Worm (Caenorhabditis elegans): Measurements from ENCODE around the gene clec-178.

- TF ChIP-seq ceh-16 (tag; optimal IDR thresholded peaks at IDR 0.05) = no peak
- no peak for TF ChIP-seq ceh-82 (tag; optimal IDR thresholded peaks at IDR 0.05)
- TF ChIP-seq lsy-2 (tag; optimal IDR thresholded peaks at IDR 0.05) = no peak
- TF ChIP-seq unc-62 (GFP tag; optimal IDR thresholded peaks at IDR 0.05) = no peak
- TF ChIP-seq unc-39 (tag; optimal IDR thresholded peaks at IDR 0.05) = no peak
- TF ChIP-seq blmp-1 (tag; optimal IDR thresholded peaks at IDR 0.05; ENCODE audit: insufficient read depth) = no peak
- TF ChIP-seq nhr-23 (tag; optimal IDR thresholded peaks at IDR 0.05) = no peak
- no peak for TF ChIP-seq lin-39 (tag; optimal IDR thresholded peaks at IDR 0.05)
- TF ChIP-seq skn-1 (tag; optimal IDR thresholded peaks at IDR 0.05) = peak; percentile 69
- TF ChIP-seq elt-3 (tag; optimal IDR thresholded peaks at IDR 0.05) = no peak
- no peak for TF ChIP-seq aly-2 (tag; optimal IDR thresholded peaks at IDR 0.05)
- no peak for TF ChIP-seq egl-27 (tag; optimal IDR thresholded peaks at IDR 0.05)
- no peak for TF ChIP-seq nhr-12 (tag; optimal IDR thresholded peaks at IDR 0.05)
- TF ChIP-seq nhr-25 (tag; optimal IDR thresholded peaks at IDR 0.05) = peak; percentile 30
Observed at ce11 chrIV:5664375-5665004, 10.7 kb downstream of the clec-178 start, which contains the start of gene bec-1.
